Fruit fly (Drosophila melanogaster) whole organism, pupa: Measurements from ENCODE around the gene mRpL16.
A peak's percentile ranks its signal among the peaks of the same experiment; 100 is the strongest.

Experiments used
- CG10348 ChIP-seq: fragments of 200-800 bp; sonication (Bioruptor generic); IDR thresholded peaks from 2 replicates; pipeline ENCODE4 v1.3.6; 2022; ENCODE audit warnings: missing biosample characterization, missing genetic modification characterization
- CG12605 ChIP-seq: fragments of 200-800 bp; sonication (Bioruptor generic); IDR thresholded peaks from 2 replicates; pipeline ENCODE4 v1.3.6; 2022; ENCODE audit warnings: missing biosample characterization, missing genetic modification characterization
- CG13204 ChIP-seq: fragments of 200-800 bp; sonication (Bioruptor generic); optimal IDR thresholded peaks from 2 replicates; lab custom pipeline; 2018; ENCODE audit warnings: missing biosample characterization, mild to moderate bottlenecking, missing genetic modification characterization, moderate library complexity
- CG14655 ChIP-seq: fragments of 200-800 bp; sonication (Bioruptor generic); optimal IDR thresholded peaks from 3 replicates; lab custom pipeline; 2017; ENCODE audit warnings: mild to moderate bottlenecking, missing biosample characterization, missing genetic modification reagents, missing genetic modification characterization
- CG15710 ChIP-seq: fragments of 200-800 bp; sonication (Bioruptor generic); optimal IDR thresholded peaks from 2 replicates; lab custom pipeline; 2018; ENCODE audit warnings: missing biosample characterization, mild to moderate bottlenecking, missing genetic modification characterization, moderate library complexity
- CG17806 ChIP-seq: fragments of 200-800 bp; sonication (Bioruptor generic); optimal IDR thresholded peaks from 2 replicates; lab custom pipeline; 2018; ENCODE audit warnings: missing biosample characterization, mild to moderate bottlenecking, missing genetic modification characterization, moderate library complexity
- CG32121 ChIP-seq: fragments of 200-800 bp; sonication (Bioruptor generic); IDR thresholded peaks from 2 replicates; pipeline ENCODE4 v1.3.6; 2022; ENCODE audit warnings: missing biosample characterization, missing genetic modification characterization
- CG34367 ChIP-seq: fragments of 200-800 bp; sonication (Bioruptor generic); optimal IDR thresholded peaks from 2 replicates; lab custom pipeline; 2018; ENCODE audit warnings: missing biosample characterization, mild to moderate bottlenecking, missing genetic modification characterization
- CG4496 ChIP-seq: fragments of 200-800 bp; sonication (Bioruptor generic); IDR thresholded peaks from 3 replicates; pipeline ENCODE4 v1.3.6; 2022; ENCODE audit warnings: missing biosample characterization, missing genetic modification characterization
- CG8159 ChIP-seq: fragments of 200-800 bp; sonication (Bioruptor generic); optimal IDR thresholded peaks from 3 replicates; lab custom pipeline; 2018; ENCODE audit warnings: missing biosample characterization, mild to moderate bottlenecking, missing genetic modification characterization, moderate library complexity
- CG8301 ChIP-seq: fragments of 200-800 bp; sonication (Bioruptor generic); optimal IDR thresholded peaks from 2 replicates; lab custom pipeline; 2018; ENCODE audit warnings: missing biosample characterization, mild to moderate bottlenecking, missing genetic modification characterization
- CG9948 ChIP-seq: fragments of 200-800 bp; sonication (Bioruptor generic); optimal IDR thresholded peaks from 2 replicates; lab custom pipeline; 2018; ENCODE audit warnings: missing biosample characterization, mild to moderate bottlenecking, missing genetic modification characterization, moderate library complexity
- D1 ChIP-seq: fragments of 200-800 bp; sonication (Bioruptor generic); optimal IDR thresholded peaks from 2 replicates; lab custom pipeline; 2018; ENCODE audit warnings: missing biosample characterization, mild to moderate bottlenecking, missing genetic modification characterization, moderate library complexity
- EcR ChIP-seq: fragments of 200-800 bp; sonication (Bioruptor generic); optimal IDR thresholded peaks from 3 replicates; lab custom pipeline; 2019; ENCODE audit warnings: missing biosample characterization, missing genetic modification characterization, mild to moderate bottlenecking, moderate library complexity, missing genetic modification reagents
- Ets98B ChIP-seq: fragments of 200-800 bp; sonication (Bioruptor generic); IDR thresholded peaks from 2 replicates; pipeline ENCODE4 v1.3.6; 2022; ENCODE audit warnings: missing biosample characterization, missing genetic modification characterization
- Pif1A ChIP-seq: fragments of 200-800 bp; sonication (Bioruptor generic); optimal IDR thresholded peaks from 3 replicates; lab custom pipeline; 2016; ENCODE audit warnings: missing biosample characterization, missing genetic modification characterization
- Pif1B ChIP-seq: fragments of 200-800 bp; sonication (Bioruptor generic); optimal IDR thresholded peaks from 3 replicates; lab custom pipeline; 2016; ENCODE audit warnings: missing biosample characterization, missing genetic modification characterization
- Snoo ChIP-seq: fragments of 200-800 bp; sonication (Bioruptor generic); optimal IDR thresholded peaks from 3 replicates; lab custom pipeline; 2017; ENCODE audit warnings: missing biosample characterization, mild to moderate bottlenecking, missing genetic modification characterization, inconsistent platforms
- fd96Ca ChIP-seq: fragments of 200-800 bp; sonication (Bioruptor generic); IDR thresholded peaks from 3 replicates; pipeline ENCODE4 v1.3.6; 2022; ENCODE audit warnings: missing biosample characterization, missing genetic modification characterization
- gl ChIP-seq: fragments of 200-800 bp; sonication (Bioruptor generic); optimal IDR thresholded peaks from 2 replicates; lab custom pipeline; 2018; ENCODE audit warnings: missing biosample characterization, mild to moderate bottlenecking, missing genetic modification characterization
- rn ChIP-seq: fragments of 200-800 bp; sonication (Bioruptor generic); IDR thresholded peaks from 2 replicates; pipeline ENCODE4 v1.3.6; 2022; ENCODE audit warnings: missing biosample characterization, missing genetic modification characterization

mRpL16 gene

DNA sequence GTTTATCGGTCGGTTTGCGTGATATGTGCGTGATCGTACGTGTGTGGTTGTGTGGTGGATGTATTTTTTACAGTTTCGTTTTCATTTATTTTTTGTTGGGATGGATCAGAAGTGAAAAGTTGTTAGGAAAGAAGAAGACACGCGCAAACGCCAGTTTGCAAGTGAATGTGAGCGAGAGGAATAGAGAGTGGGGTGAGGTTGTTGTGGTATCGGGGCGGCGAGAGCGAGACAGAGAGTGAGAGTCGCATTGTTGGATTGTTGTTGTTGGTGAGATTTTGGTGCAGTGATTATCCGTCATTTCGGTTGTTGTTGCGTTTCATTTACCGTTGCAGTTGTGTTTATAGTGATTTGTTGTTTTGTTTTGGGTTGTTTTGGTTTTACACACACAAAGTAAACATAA is 3.5 kb downstream of the mRpL16 start:
- TF ChIP-seq fd96Ca (GFP tag; lab: Robert Waterston, UW) (no peak), CG15710 (no peak), CG14655 (GFP tag; lab: Kevin White, UChicago) (no peak), rn (GFP tag; lab: Robert Waterston, UW) (no peak), CG12605 (GFP tag; lab: Robert Waterston, UW) (no peak), gl (tag; lab: Kevin White, UChicago) (no peak), Ets98B (GFP tag; lab: Robert Waterston, UW) (no peak)

DNA sequence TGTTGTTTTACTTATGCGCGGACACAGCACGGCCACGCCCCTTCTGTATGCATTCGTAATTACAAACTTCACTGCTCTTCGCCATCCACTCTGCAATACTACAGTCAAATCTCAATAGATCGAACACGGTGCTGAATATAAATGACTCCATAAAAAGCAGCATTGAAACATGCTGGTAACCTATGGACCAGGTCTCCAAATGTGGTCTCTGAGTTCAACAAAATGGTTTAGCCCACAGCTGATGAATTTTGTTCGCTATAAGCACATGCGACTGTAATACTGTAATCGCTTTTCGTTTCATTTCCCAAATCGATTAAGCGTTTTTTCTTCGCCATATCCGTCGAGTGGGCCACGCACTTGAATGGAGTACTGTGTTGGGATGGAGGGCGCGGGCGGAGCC is 7.3 kb downstream of the mRpL16 start:
- peak; percentile 16 for TF ChIP-seq gl (tag; lab: Kevin White, UChicago)
- peak; percentile 73; the same call in 2 of the 3 replicates for TF ChIP-seq CG4496 (GFP tag; lab: Robert Waterston, UW)
- no peak for TF ChIP-seq EcR (GFP tag; lab: Kevin White, UChicago)
- peak; percentile 48 for TF ChIP-seq Snoo (tag; lab: Kevin White, UChicago)
- TF ChIP-seq CG17806 (tag; lab: Kevin White, UChicago) = peak; percentile 39
- peak; percentile 33 for TF ChIP-seq CG9948 (tag; lab: Kevin White, UChicago)
- peak; percentile 16 for TF ChIP-seq CG34367
- TF ChIP-seq Pif1A (GFP tag; lab: Kevin White, UChicago) = no peak
- peak; percentile 27; the same call in 1 of the 2 replicates for TF ChIP-seq CG32121 (GFP tag; lab: Robert Waterston, UW)
- TF ChIP-seq CG8301 (tag; lab: Kevin White, UChicago) = peak; percentile 30
- peak; percentile 60; the same call in 1 of the 3 replicates for TF ChIP-seq fd96Ca (GFP tag; lab: Robert Waterston, UW)
- no peak for TF ChIP-seq D1
- peak; percentile 66 for TF ChIP-seq CG15710
- TF ChIP-seq CG8159 (tag; lab: Kevin White, UChicago) = peak; percentile 58
- no peak for TF ChIP-seq Pif1B (GFP tag; lab: Kevin White, UChicago)
- peak; percentile 48; the same call in 1 of the 2 replicates for TF ChIP-seq Ets98B (GFP tag; lab: Robert Waterston, UW)
- TF ChIP-seq rn (GFP tag; lab: Robert Waterston, UW) = no peak

DNA sequence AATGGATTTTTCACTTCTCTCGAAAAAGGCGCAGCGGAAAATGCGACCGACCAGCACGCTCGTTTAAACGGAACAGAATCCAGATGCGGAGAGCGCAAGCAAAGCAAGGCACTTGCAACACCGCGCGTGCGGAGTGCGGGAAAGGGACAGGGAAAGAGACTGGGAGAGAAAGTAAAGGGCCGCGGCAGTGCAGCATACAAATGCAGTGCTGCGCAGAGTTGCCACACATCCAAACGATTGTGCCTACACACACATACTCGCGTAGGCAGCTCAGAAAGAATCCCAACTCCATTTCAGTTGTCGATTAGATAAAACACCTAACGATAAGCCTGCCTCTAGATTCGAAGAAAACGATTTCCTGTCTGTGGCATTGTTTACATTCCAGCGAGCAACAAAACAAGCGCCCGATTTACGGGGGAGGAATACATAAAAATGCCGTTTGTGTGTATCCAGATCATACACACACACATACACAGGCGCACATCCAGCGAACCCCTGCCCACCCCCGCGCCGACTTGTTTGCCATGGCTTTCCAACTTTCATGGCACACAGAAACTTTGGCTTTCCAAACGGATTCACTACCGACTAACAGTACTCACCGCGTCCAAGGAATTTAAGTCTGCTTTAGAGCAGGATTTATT is 9.5 kb downstream of the mRpL16 start:
- no peak for TF ChIP-seq fd96Ca (GFP tag; lab: Robert Waterston, UW)
- TF ChIP-seq Snoo (tag; lab: Kevin White, UChicago) = no peak
- TF ChIP-seq Pif1B (GFP tag; lab: Kevin White, UChicago) = peak; percentile 31
- TF ChIP-seq CG13204 (GFP tag; lab: Kevin White, UChicago) = peak; percentile 62
- no peak for TF ChIP-seq Pif1A (GFP tag; lab: Kevin White, UChicago)
- TF ChIP-seq CG12605 (GFP tag; lab: Robert Waterston, UW) = no peak
- TF ChIP-seq Ets98B (GFP tag; lab: Robert Waterston, UW) = peak; percentile 21; the same call in 1 of the 2 replicates
- no peak for TF ChIP-seq CG10348 (GFP tag; lab: Robert Waterston, UW)

DNA sequence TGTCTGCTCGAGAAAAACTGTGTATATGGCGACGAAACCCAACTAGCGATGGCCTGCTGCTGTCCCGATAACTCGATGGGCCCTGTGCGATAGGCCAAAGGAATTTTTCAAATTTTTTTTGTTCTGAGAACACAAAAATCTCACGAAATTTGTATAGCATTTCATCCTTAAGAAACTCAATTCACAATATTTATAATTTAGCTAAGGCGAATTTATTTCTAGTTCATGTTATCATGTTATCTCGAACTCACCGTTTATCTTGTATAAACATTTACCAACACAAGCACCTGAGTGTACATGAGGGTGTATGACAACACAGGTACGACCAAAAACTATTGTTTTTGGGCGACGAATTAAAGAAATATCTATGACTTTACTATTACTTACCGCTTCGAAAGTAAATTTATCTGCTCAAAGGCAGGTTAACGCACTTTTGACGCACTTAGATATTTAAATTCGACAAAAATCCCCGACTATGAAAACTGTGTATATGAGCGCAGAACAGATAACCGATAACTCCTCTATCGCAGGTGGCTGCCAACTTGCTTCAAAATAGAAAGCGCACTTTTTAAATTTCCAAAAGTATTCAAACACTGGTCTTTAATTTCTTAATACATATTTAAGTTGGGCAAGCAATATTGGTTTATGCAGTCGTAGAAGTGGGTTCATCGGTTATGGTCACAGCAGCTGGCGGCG is 10.2 kb downstream of the mRpL16 start, which contains the start of gene arm:
arm (minus strand) TSS at position 524 of the 696 bp plus-strand sequence.
- TF ChIP-seq Pif1B (GFP tag; lab: Kevin White, UChicago) (no peak), CG8159 (tag; lab: Kevin White, UChicago) (peak; percentile 12)

DNA sequence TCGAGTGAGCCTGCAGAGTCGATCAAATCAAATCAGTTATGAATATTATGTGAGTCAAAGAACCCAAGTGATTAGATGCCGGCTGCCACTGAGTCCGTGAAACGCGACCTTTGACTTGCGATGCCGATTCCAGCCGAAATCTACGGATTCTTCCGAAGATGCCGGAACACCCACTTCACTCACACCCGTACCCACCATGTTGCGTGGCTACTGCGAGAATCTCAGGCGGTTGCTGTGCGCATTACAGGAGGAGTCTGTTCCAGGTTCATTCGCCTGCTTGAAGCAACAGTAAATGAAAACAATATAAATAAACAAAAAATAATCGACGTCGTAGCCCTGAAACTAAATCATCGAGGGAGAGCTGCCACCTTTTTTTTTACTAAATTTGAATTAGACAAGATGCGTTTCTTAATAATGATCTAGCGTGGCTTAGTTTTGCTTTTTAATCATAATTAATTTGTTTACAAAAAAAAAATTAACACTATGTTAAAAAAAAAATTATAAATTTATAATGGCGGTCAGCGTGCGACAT is 11.6 kb downstream of the mRpL16 start, which contains the start of gene Ldaf1:
Ldaf1 (minus strand) TSS at position 307 of the 532 bp plus-strand sequence.
- TF ChIP-seq EcR (GFP tag; lab: Kevin White, UChicago) (peak; percentile 39), Ets98B (GFP tag; lab: Robert Waterston, UW) (no peak), D1 (no peak)

DNA sequence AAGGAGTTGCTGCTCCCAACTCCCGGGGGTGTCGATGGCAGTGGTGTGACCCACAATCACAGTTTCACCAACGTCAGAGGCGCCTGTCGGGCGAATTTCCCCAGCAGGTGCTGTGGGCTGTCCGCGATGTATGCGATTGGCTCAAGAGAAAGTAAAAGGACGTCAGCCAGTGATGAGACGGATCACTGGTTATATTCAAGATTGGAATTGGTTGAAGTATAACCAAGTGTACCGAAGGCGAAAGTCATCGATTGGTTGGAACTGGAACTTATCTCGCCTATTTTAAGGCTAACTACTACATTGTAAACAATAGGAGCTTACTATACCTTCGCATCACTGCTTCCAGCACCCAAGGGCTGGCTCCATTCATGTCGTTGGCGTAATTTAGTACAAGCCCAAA is 13.0 kb downstream of the mRpL16 start, which contains the start of gene CG32801:
CG32801 (minus strand) TSS at position 101 of the 400 bp plus-strand sequence.
- no peak for TF ChIP-seq CG34367
- TF ChIP-seq D1 = no peak
- no peak for TF ChIP-seq rn (GFP tag; lab: Robert Waterston, UW)
- no peak for TF ChIP-seq CG10348 (GFP tag; lab: Robert Waterston, UW)
- TF ChIP-seq Pif1A (GFP tag; lab: Kevin White, UChicago) = no peak
- TF ChIP-seq CG8159 (tag; lab: Kevin White, UChicago) = no peak
- TF ChIP-seq Snoo (tag; lab: Kevin White, UChicago) = no peak
- TF ChIP-seq CG12605 (GFP tag; lab: Robert Waterston, UW) = no peak
